Worm (Caenorhabditis elegans) whole organism, L4 larva: ENCODE measurements around the gene misc-1.

Source experiments
- ZK546.5 ChIP-seq, 2 experiments: sonication (generic microtip); optimal IDR thresholded peaks; 2 replicates each; lab custom pipeline; 2017; ENCODE audit warnings: missing biosample characterization in 2 of 2, missing genetic modification characterization in 2 of 2
- pha-4 ChIP-seq, 2 experiments: fragments of 150-350 bp in 1 of 2; fragments of 200-800 bp in 1 of 2; sonication (Bioruptor generic) in 1 of 2; IDR thresholded peaks in 1 of 2; optimal IDR thresholded peaks in 1 of 2; 2 replicates each; pipeline versions ENCODE4 v1.3.6 to Lab custom; 2014 to 2022; ENCODE audit warnings: missing genetic modification characterization in 2 of 2, missing genetic modification reagents in 2 of 2, missing biosample characterization in 1 of 2, missing compliant biosample characterization in 1 of 2

- TF ChIP-seq ZK546.5 (tag; optimal IDR thresholded peaks at IDR 0.05; lab: Kevin White, UChicago), result no peak
- TF ChIP-seq pha-4 (GFP tag; IDR thresholded peaks at IDR 0.05; lab: Robert Waterston, UW), result no peak
- TF ChIP-seq pha-4 (tag; optimal IDR thresholded peaks at IDR 0.05; lab: Kevin White, UChicago), result no peak
Observed at ce11 chrII:263563-263962, 22.9 kb upstream of the misc-1 start, which contains the start of gene scc-2.
